Fruit fly (Drosophila melanogaster) whole organism, embryonic: ENCODE data around the gene Vav.

Experiments used
- Asciz ChIP-seq: fragments of 200-800 bp; sonication (Bioruptor generic); optimal IDR thresholded peaks from 2 replicates; lab custom pipeline; 2017; ENCODE audit warnings: missing biosample characterization, mild to moderate bottlenecking, missing genetic modification characterization, missing genetic modification reagents
- Bdp1 ChIP-seq: fragments of 200-800 bp; sonication (Bioruptor generic); optimal IDR thresholded peaks from 3 replicates; lab custom pipeline; 2016; ENCODE audit warnings: missing biosample characterization, missing genetic modification characterization
- CG12744 ChIP-seq: fragments of 200-800 bp; sonication (Bioruptor generic); optimal IDR thresholded peaks from 2 replicates; lab custom pipeline; 2016; ENCODE audit warnings: missing biosample characterization, missing genetic modification characterization
- CG15269 ChIP-seq: fragments of 200-800 bp; sonication (Bioruptor generic); optimal IDR thresholded peaks from 2 replicates; lab custom pipeline; 2018; ENCODE audit warnings: missing biosample characterization, mild to moderate bottlenecking, missing genetic modification characterization, moderate library complexity
- CG16813 ChIP-seq: fragments of 200-800 bp; sonication (Bioruptor generic); IDR thresholded peaks from 3 replicates; pipeline ENCODE4 v1.3.6; 2022; ENCODE audit warnings: missing biosample characterization, missing genetic modification characterization; ENCODE audit not compliant: partially characterized antibody
- CG2129 ChIP-seq: fragments of 200-800 bp; sonication (Bioruptor generic); IDR thresholded peaks from 2 replicates; pipeline ENCODE4 v1.3.6; 2022; ENCODE audit warnings: missing biosample characterization, missing genetic modification characterization; ENCODE audit not compliant: partially characterized antibody
- CG32532 ChIP-seq: fragments of 200-800 bp; sonication (Bioruptor generic); IDR thresholded peaks from 2 replicates; pipeline ENCODE4 v1.3.6; 2022; ENCODE audit warnings: missing biosample characterization, missing genetic modification characterization
- CG3281 ChIP-seq: fragments of 200-800 bp; sonication (Bioruptor generic); optimal IDR thresholded peaks from 3 replicates; lab custom pipeline; 2017; ENCODE audit warnings: missing biosample characterization, mild to moderate bottlenecking, missing genetic modification characterization
- CG3847 ChIP-seq: fragments of 200-800 bp; sonication (Bioruptor generic); IDR thresholded peaks from 2 replicates; pipeline ENCODE4 v1.3.6; 2022; ENCODE audit warnings: missing biosample characterization, missing genetic modification characterization
- CG4360 ChIP-seq: fragments of 200-800 bp; sonication (Bioruptor generic); IDR thresholded peaks from 2 replicates; pipeline ENCODE4 v1.3.6; 2022; ENCODE audit warnings: missing biosample characterization, missing genetic modification characterization
- CG4617 ChIP-seq: fragments of 200-800 bp; sonication (Bioruptor generic); optimal IDR thresholded peaks from 3 replicates; lab custom pipeline; 2016; ENCODE audit warnings: missing biosample characterization, missing genetic modification characterization, borderline replicate concordance
- CG4730 ChIP-seq: fragments of 200-800 bp; sonication (Bioruptor generic); IDR thresholded peaks from 2 replicates; pipeline ENCODE4 v1.3.6; 2022; ENCODE audit warnings: missing biosample characterization, missing genetic modification characterization
- CG5180 ChIP-seq: fragments of 200-800 bp; sonication (Bioruptor generic); optimal IDR thresholded peaks from 3 replicates; lab custom pipeline; 2017; ENCODE audit warnings: missing biosample characterization, missing genetic modification characterization, mild to moderate bottlenecking, moderate library complexity, missing genetic modification reagents
- CG8281 ChIP-seq: fragments of 200-800 bp; sonication (Bioruptor generic); optimal IDR thresholded peaks from 2 replicates; lab custom pipeline; 2018; ENCODE audit warnings: missing biosample characterization, mild to moderate bottlenecking, missing genetic modification characterization, moderate library complexity
- CHES-1-like ChIP-seq: fragments of 200-800 bp; sonication (Bioruptor generic); optimal IDR thresholded peaks from 2 replicates; lab custom pipeline; 2016; ENCODE audit warnings: missing biosample characterization, missing genetic modification characterization
- Dad ChIP-seq: fragments of 200-800 bp; sonication (Bioruptor generic); optimal IDR thresholded peaks from 3 replicates; lab custom pipeline; 2016; ENCODE audit warnings: missing biosample characterization, missing genetic modification characterization
- Dip3 ChIP-seq: fragments of 200-800 bp; sonication (Bioruptor generic); optimal IDR thresholded peaks from 3 replicates; lab custom pipeline; 2016; ENCODE audit warnings: missing biosample characterization, missing genetic modification characterization
- Doc2 ChIP-seq: fragments of 200-800 bp; sonication (Bioruptor generic); IDR thresholded peaks from 2 replicates; pipeline ENCODE4 v1.3.6; 2022; ENCODE audit warnings: missing biosample characterization, missing genetic modification characterization
- E2f1 ChIP-seq: fragments of 200-800 bp; sonication (Bioruptor generic); IDR thresholded peaks from 2 replicates; pipeline ENCODE4 v1.3.6; 2022; ENCODE audit warnings: missing biosample characterization, missing genetic modification characterization
- Fer3 ChIP-seq: fragments of 200-800 bp; sonication (Bioruptor generic); optimal IDR thresholded peaks from 2 replicates; lab custom pipeline; 2018; ENCODE audit warnings: missing biosample characterization, mild to moderate bottlenecking, missing genetic modification characterization, moderate library complexity
- HLHmδ ChIP-seq: fragments of 200-800 bp; sonication (Bioruptor generic); optimal IDR thresholded peaks from 2 replicates; lab custom pipeline; 2018; ENCODE audit warnings: missing biosample characterization, mild to moderate bottlenecking, missing genetic modification characterization, moderate library complexity
- Hey ChIP-seq: fragments of 200-800 bp; sonication (Bioruptor generic); optimal IDR thresholded peaks from 3 replicates; lab custom pipeline; 2018; ENCODE audit warnings: missing biosample characterization, mild to moderate bottlenecking, missing genetic modification characterization
- Myb ChIP-seq: fragments of 200-800 bp; sonication (Bioruptor generic); optimal IDR thresholded peaks from 2 replicates; lab custom pipeline; 2016; ENCODE audit warnings: missing biosample characterization, missing genetic modification characterization
- Nf-YA ChIP-seq: fragments of 200-800 bp; sonication (Bioruptor generic); IDR thresholded peaks from 2 replicates; pipeline ENCODE4 v1.3.6; 2022; ENCODE audit warnings: missing biosample characterization, missing genetic modification characterization
- Rfx ChIP-seq: fragments of 200-800 bp; sonication (Bioruptor generic); IDR thresholded peaks from 2 replicates; pipeline ENCODE4 v1.3.6; 2022; ENCODE audit warnings: missing biosample characterization, missing genetic modification characterization
- Rx ChIP-seq: fragments of 200-800 bp; sonication (Bioruptor generic); IDR thresholded peaks from 2 replicates; pipeline ENCODE4 v1.3.6; 2022; ENCODE audit warnings: missing biosample characterization, missing genetic modification characterization
- Side ChIP-seq: fragments of 200-800 bp; sonication (Bioruptor generic); optimal IDR thresholded peaks from 2 replicates; lab custom pipeline; 2016; ENCODE audit warnings: missing biosample characterization, missing genetic modification characterization
- Stat92E ChIP-seq, 3 experiments: fragments of >200 bp in 2 of 3; fragments of 200-800 bp in 1 of 3; sonication (Bioruptor generic) in 1 of 3; optimal IDR thresholded peaks; 2 replicates each; lab custom pipeline; 2017 to 2019; ENCODE audit warnings: missing biosample characterization in 3 of 3, missing genetic modification characterization in 3 of 3, mild to moderate bottlenecking in 1 of 3, moderate library complexity in 1 of 3
- bowl ChIP-seq: fragments of 200-800 bp; sonication (Bioruptor generic); IDR thresholded peaks from 2 replicates; pipeline ENCODE4 v1.3.6; 2022; ENCODE audit warnings: missing biosample characterization, missing genetic modification characterization
- bsh ChIP-seq, 2 experiments: fragments of 200-800 bp; sonication (Bioruptor generic); optimal IDR thresholded peaks; 2 replicates each; lab custom pipeline; 2017 to 2018; ENCODE audit warnings: mild to moderate bottlenecking in 2 of 2, missing biosample characterization in 2 of 2, missing genetic modification characterization in 2 of 2, moderate library complexity in 1 of 2
- chif ChIP-seq, 2 experiments: fragments of 200-800 bp; sonication (Bioruptor generic); optimal IDR thresholded peaks; 3 replicates each; lab custom pipeline; 2016; ENCODE audit warnings: missing biosample characterization in 2 of 2, missing genetic modification characterization in 2 of 2
- crol ChIP-seq: fragments of 200-800 bp; sonication (Bioruptor generic); IDR thresholded peaks from 2 replicates; pipeline ENCODE4 v1.3.6; 2022; ENCODE audit warnings: missing biosample characterization, missing genetic modification characterization
- fd102C ChIP-seq: fragments of 200-800 bp; sonication (Bioruptor generic); optimal IDR thresholded peaks from 2 replicates; lab custom pipeline; 2018; ENCODE audit warnings: missing biosample characterization, mild to moderate bottlenecking, missing genetic modification characterization, moderate library complexity
- fd3F ChIP-seq: fragments of 200-800 bp; sonication (Bioruptor generic); optimal IDR thresholded peaks from 2 replicates; lab custom pipeline; 2018; ENCODE audit warnings: missing biosample characterization, mild to moderate bottlenecking, missing genetic modification characterization, moderate library complexity
- fd64A ChIP-seq: fragments of 200-800 bp; sonication (Bioruptor generic); optimal IDR thresholded peaks from 3 replicates; lab custom pipeline; 2018; ENCODE audit warnings: missing biosample characterization, mild to moderate bottlenecking, missing genetic modification characterization
- gcm ChIP-seq: fragments of 200-800 bp; sonication (Bioruptor generic); optimal IDR thresholded peaks from 2 replicates; lab custom pipeline; 2019; ENCODE audit warnings: missing biosample characterization, mild to moderate bottlenecking, missing genetic modification characterization, moderate library complexity
- gem ChIP-seq: fragments of 200-800 bp; sonication (Bioruptor generic); optimal IDR thresholded peaks from 2 replicates; lab custom pipeline; 2019; ENCODE audit warnings: missing biosample characterization, mild to moderate bottlenecking, missing genetic modification characterization, moderate library complexity
- gsb-n ChIP-seq: fragments of 200-800 bp; sonication (Bioruptor generic); optimal IDR thresholded peaks from 3 replicates; lab custom pipeline; 2018; ENCODE audit warnings: missing biosample characterization, mild to moderate bottlenecking, missing genetic modification characterization
- jigr1 ChIP-seq: fragments of 200-800 bp; sonication (Bioruptor generic); IDR thresholded peaks from 3 replicates; pipeline ENCODE4 v1.3.6; 2022; ENCODE audit warnings: missing biosample characterization, missing genetic modification characterization
- pan ChIP-seq, 4 experiments: fragments of >200 bp in 3 of 4; fragments of 200-800 bp in 1 of 4; sonication (Bioruptor generic) in 1 of 4; optimal IDR thresholded peaks in 3 of 4; IDR thresholded peaks in 1 of 4; 2 replicates each; pipeline versions ENCODE4 v1.3.6 to Lab custom; 2017 to 2022; ENCODE audit warnings: missing biosample characterization in 2 of 4, missing genetic modification characterization in 2 of 4, mixed read lengths in 1 of 4
- peb ChIP-seq: fragments of 200-800 bp; sonication (Bioruptor generic); IDR thresholded peaks from 2 replicates; pipeline ENCODE4 v1.3.6; 2022; ENCODE audit warnings: missing biosample characterization, missing genetic modification characterization
- salm ChIP-seq: fragments of 200-800 bp; sonication (Bioruptor generic); optimal IDR thresholded peaks from 2 replicates; lab custom pipeline; 2018; ENCODE audit warnings: missing biosample characterization, mild to moderate bottlenecking, missing genetic modification characterization
- sens ChIP-seq: fragments of 200-800 bp; sonication (Bioruptor generic); peaks from one replicate; lab custom pipeline; 2016; ENCODE audit warnings: missing biosample characterization, missing genetic modification characterization
- sna ChIP-seq: fragments of 200-800 bp; sonication (Bioruptor generic); IDR thresholded peaks from 2 replicates; pipeline ENCODE4 v1.3.6; 2022; ENCODE audit warnings: missing biosample characterization, missing genetic modification characterization; ENCODE audit not compliant: partially characterized antibody
- trh ChIP-seq: fragments of 200-800 bp; sonication (Bioruptor generic); optimal IDR thresholded peaks from 2 replicates; lab custom pipeline; 2016; ENCODE audit warnings: missing biosample characterization, missing genetic modification characterization
- unc-4 ChIP-seq: fragments of 200-800 bp; sonication (Bioruptor generic); IDR thresholded peaks from 2 replicates; pipeline ENCODE4 v1.3.6; 2022; ENCODE audit warnings: missing biosample characterization, missing genetic modification characterization; ENCODE audit not compliant: partially characterized antibody
- zen ChIP-seq: fragments of 200-800 bp; sonication (Bioruptor generic); optimal IDR thresholded peaks from 3 replicates; lab custom pipeline; 2018; ENCODE audit warnings: missing biosample characterization, mild to moderate bottlenecking, missing genetic modification characterization, moderate library complexity

Gene Vav

DNA sequence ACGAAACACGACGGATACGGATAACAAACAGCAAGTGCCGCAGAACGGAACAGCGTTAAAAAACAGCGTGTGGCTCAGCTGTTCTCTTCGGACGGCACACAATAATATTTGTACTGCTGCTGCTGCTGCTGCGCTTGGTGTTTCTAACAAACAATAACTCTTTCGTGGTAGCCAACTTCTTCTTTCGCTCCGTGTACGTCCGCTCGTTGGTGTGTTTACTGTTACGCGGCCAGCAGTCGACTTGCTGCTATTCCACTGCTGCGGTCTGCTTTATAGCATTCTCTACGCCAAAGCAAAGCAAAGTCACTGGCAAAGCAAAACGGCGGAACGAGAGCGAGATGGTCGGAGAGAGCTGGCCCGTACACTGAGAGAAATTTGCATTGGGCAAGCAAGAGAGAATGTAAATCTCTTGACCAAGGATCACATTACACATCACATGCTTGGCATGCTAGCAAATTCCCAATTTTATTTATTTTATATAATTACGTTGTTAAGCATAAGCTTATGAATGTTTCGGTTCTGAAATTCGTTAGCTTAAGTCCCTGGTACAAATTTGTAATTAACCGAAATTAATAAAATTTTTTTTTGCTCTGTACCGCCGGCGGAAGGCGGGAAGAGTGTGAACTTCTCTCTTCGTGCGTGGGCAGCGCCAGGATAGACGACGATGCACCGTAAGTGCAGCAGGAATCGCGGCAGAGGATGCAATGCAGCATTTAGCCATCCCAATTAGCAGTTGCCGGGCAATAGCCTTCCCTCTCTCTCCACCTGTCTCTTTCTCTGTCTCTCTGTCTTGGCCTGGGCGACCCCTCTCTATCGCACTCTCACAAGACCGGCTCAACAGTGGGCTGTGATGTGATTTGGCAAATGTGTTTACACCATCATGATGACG, 60.4 kb downstream of the Vav start, which contains the start of gene out (continued):
- TF ChIP-seq Bdp1 (GFP tag; lab: Kevin White, UChicago), result peak; percentile 83
- TF ChIP-seq HLHmδ, result peak; percentile 31
- TF ChIP-seq CG3281, result peak; percentile 94
- peak; percentile 85 for TF ChIP-seq Side (GFP tag; lab: Kevin White, UChicago)
- peak; percentile 96 for TF ChIP-seq CG32532 (GFP tag; lab: Robert Waterston, UW)
- peak; percentile 87 for TF ChIP-seq Nf-YA (GFP tag; lab: Robert Waterston, UW)
- peak; percentile 86 for TF ChIP-seq trh (GFP tag; lab: Kevin White, UChicago)
- peak; percentile 92 for TF ChIP-seq jigr1 (GFP tag; lab: Robert Waterston, UW)
- no peak for TF ChIP-seq CG2129
- peak; percentile 97 for TF ChIP-seq sens
- peak; percentile 94 for TF ChIP-seq Rx (GFP tag; lab: Robert Waterston, UW)
- peak; percentile 78 for TF ChIP-seq Dad (GFP tag; lab: Kevin White, UChicago)
- peak; percentile 85 for TF ChIP-seq Dip3 (GFP tag; lab: Kevin White, UChicago)
- TF ChIP-seq crol (GFP tag; lab: Robert Waterston, UW), result peak; percentile 68
- peak; percentile 95 for TF ChIP-seq bsh (GFP tag; optimal IDR thresholded peaks at IDR 0.05; lab: Kevin White, UChicago)
- TF ChIP-seq CG15269, result peak; percentile 94
- peak; percentile 94 for TF ChIP-seq CG3847 (GFP tag; lab: Robert Waterston, UW)
- no peak for TF ChIP-seq CG16813
- TF ChIP-seq gem (tag; lab: Kevin White, UChicago), result peak; percentile 97
- peak; percentile 88 for TF ChIP-seq CG4617 (GFP tag; lab: Kevin White, UChicago)
- TF ChIP-seq gcm (GFP tag; lab: Kevin White, UChicago), result peak; percentile 91
- peak; percentile 70 for TF ChIP-seq fd64A (GFP tag; lab: Kevin White, UChicago)
- no peak for TF ChIP-seq sna (GFP tag; lab: Robert Waterston, UW)
- peak; percentile 95 for TF ChIP-seq Rfx (GFP tag; lab: Robert Waterston, UW)
- TF ChIP-seq CG12744 (GFP tag; lab: Kevin White, UChicago), result peak; percentile 86
- TF ChIP-seq CG8281 (tag; lab: Kevin White, UChicago), result peak; percentile 77
- TF ChIP-seq Myb (GFP tag; lab: Kevin White, UChicago), result peak; percentile 61
- peak; percentile 90 for TF ChIP-seq CG4730
- TF ChIP-seq bowl, result peak; percentile 87
- TF ChIP-seq Hey (tag; lab: Kevin White, UChicago), result peak; percentile 31
- TF ChIP-seq peb (GFP tag; lab: Robert Waterston, UW), result peak; percentile 91
- peak; percentile 92 for TF ChIP-seq salm (tag; lab: Kevin White, UChicago)
- peak; percentile 87 for TF ChIP-seq fd3F
- TF ChIP-seq Stat92E (GFP tag; optimal IDR thresholded peaks at IDR 0.05; lab: Kevin White, UChicago), result peak in 1 of 3 experiments; percentile 69
- peak; percentile 76 to 91 for TF ChIP-seq chif (GFP tag; optimal IDR thresholded peaks at IDR 0.05; lab: Kevin White, UChicago)
- peak; percentile 93 for TF ChIP-seq zen (tag; lab: Kevin White, UChicago)
- TF ChIP-seq unc-4 (GFP tag; lab: Robert Waterston, UW), result no peak
- TF ChIP-seq gsb-n (tag; lab: Kevin White, UChicago), result peak; percentile 88
- peak; percentile 89 for TF ChIP-seq Asciz (GFP tag; lab: Kevin White, UChicago)
- TF ChIP-seq Fer3 (tag; lab: Kevin White, UChicago), result peak; percentile 91
- peak; percentile 75 for TF ChIP-seq CHES-1-like (GFP tag; lab: Kevin White, UChicago)
- TF ChIP-seq pan (optimal IDR thresholded peaks at IDR 0.05; lab: Kevin White, UChicago), result no peak
- TF ChIP-seq pan (GFP tag; optimal IDR thresholded peaks at IDR 0.05 in 1 of 2, IDR thresholded peaks at IDR 0.05 in 1 of 2), result peak in 1 of 2 experiments; percentile 95
- TF ChIP-seq CG4360 (GFP tag; lab: Robert Waterston, UW), result peak; percentile 71
- TF ChIP-seq Doc2 (GFP tag; lab: Robert Waterston, UW), result peak; percentile 46; the same call in 1 of the 2 replicates
- peak; percentile 96 for TF ChIP-seq E2f1
- peak; percentile 80 for TF ChIP-seq CG5180 (GFP tag; lab: Kevin White, UChicago)
- TF ChIP-seq fd102C (GFP tag; lab: Kevin White, UChicago), result peak; percentile 88
